Worm (Caenorhabditis elegans) whole organism, L4 larva: ENCODE data around the gene rbm-34.

ENCODE experiments used
- aly-2 ChIP-seq: sonication (generic microtip); optimal IDR thresholded peaks from 2 replicates; lab custom pipeline; 2018; ENCODE audit warnings: missing biosample characterization, missing genetic modification characterization
- fos-1 ChIP-seq: fragments of 150-350 bp; optimal IDR thresholded peaks from 2 replicates; lab custom pipeline; 2014; ENCODE audit warnings: missing biosample characterization, missing genetic modification characterization

DNA sequence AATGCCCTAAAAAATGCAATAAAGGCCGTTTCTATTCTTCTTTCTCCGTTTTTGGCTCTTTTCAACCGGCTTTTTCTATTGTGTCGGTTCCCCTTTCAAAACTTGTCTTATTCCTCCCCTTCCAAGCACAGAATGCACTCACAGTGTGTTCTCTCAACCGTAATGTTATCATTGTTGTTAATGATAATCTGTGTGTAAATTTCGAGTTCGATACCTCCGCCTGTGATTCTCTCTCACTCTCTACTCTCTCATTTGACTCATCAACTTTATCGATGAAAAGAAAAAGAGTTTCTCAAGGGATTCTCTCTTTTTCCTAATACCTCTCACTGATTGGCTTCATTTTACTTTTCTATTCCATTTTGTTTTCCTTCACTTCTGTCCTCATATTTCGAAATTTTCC is 43.5 kb downstream of the rbm-34 start:
- no peak for TF ChIP-seq fos-1 (tag; lab: Kevin White, UChicago)
- TF ChIP-seq aly-2: no peak
